Fruit fly (Drosophila melanogaster) whole organism, embryonic: ENCODE measurements around the gene MsrA.

ENCODE experiments used
- ATbp ChIP-seq: fragments of 200-800 bp; sonication (Bioruptor generic); optimal IDR thresholded peaks from 2 replicates; lab custom pipeline; 2017; ENCODE audit warnings: missing biosample characterization, mild to moderate bottlenecking, missing genetic modification characterization, missing genetic modification reagents
- Ada2b ChIP-seq: fragments of 200-800 bp; sonication (Bioruptor generic); IDR thresholded peaks from 2 replicates; pipeline ENCODE4 v1.3.6; 2022; ENCODE audit warnings: missing biosample characterization, missing genetic modification characterization
- Antp ChIP-seq: fragments of 200-800 bp; sonication (Bioruptor generic); optimal IDR thresholded peaks from 3 replicates; lab custom pipeline; 2016; ENCODE audit warnings: missing biosample characterization, missing genetic modification characterization
- BtbVII ChIP-seq: fragments of 200-800 bp; sonication (Bioruptor generic); optimal IDR thresholded peaks from 3 replicates; lab custom pipeline; 2017; ENCODE audit warnings: missing biosample characterization, mild to moderate bottlenecking, missing genetic modification characterization
- CG10274 ChIP-seq: fragments of 200-800 bp; sonication (Bioruptor generic); optimal IDR thresholded peaks from 3 replicates; lab custom pipeline; 2017; ENCODE audit warnings: missing biosample characterization, mild to moderate bottlenecking, missing genetic modification characterization
- CG11696 ChIP-seq: fragments of 200-800 bp; sonication (Bioruptor generic); IDR thresholded peaks from 2 replicates; pipeline ENCODE4 v1.3.6; 2022; ENCODE audit warnings: missing biosample characterization, missing genetic modification characterization
- CG14441 ChIP-seq: fragments of 200-800 bp; sonication (Bioruptor generic); IDR thresholded peaks from 2 replicates; pipeline ENCODE4 v1.3.6; 2022; ENCODE audit warnings: missing biosample characterization, missing genetic modification characterization
- CG14965 ChIP-seq: fragments of 200-800 bp; sonication (Bioruptor generic); optimal IDR thresholded peaks from 2 replicates; lab custom pipeline; 2016; ENCODE audit warnings: missing biosample characterization, missing genetic modification characterization, borderline replicate concordance
- CG15601 ChIP-seq: fragments of 200-800 bp; sonication (Bioruptor generic); optimal IDR thresholded peaks from 3 replicates; lab custom pipeline; 2019; ENCODE audit warnings: missing biosample characterization, mild to moderate bottlenecking, missing genetic modification characterization, moderate library complexity
- CG1832 ChIP-seq: fragments of 200-800 bp; sonication (Bioruptor generic); optimal IDR thresholded peaks from 2 replicates; lab custom pipeline; 2017; ENCODE audit warnings: missing biosample characterization, mild to moderate bottlenecking, missing genetic modification characterization, inconsistent platforms
- CG18599 ChIP-seq: fragments of 200-800 bp; sonication (Bioruptor generic); optimal IDR thresholded peaks from 3 replicates; lab custom pipeline; 2017; ENCODE audit warnings: missing biosample characterization, missing genetic modification characterization, mild to moderate bottlenecking, moderate library complexity, missing genetic modification reagents
- CG2199 ChIP-seq: fragments of 200-800 bp; sonication (Bioruptor generic); IDR thresholded peaks from 3 replicates; pipeline ENCODE4 v1.3.6; 2022; ENCODE audit warnings: missing biosample characterization, missing genetic modification characterization
- CG2678 ChIP-seq: fragments of 200-800 bp; sonication (Bioruptor generic); optimal IDR thresholded peaks from 3 replicates; lab custom pipeline; 2019; ENCODE audit warnings: missing biosample characterization, mild to moderate bottlenecking, missing genetic modification characterization, moderate library complexity
- CG3065 ChIP-seq: fragments of 200-800 bp; sonication (Bioruptor generic); optimal IDR thresholded peaks from 2 replicates; lab custom pipeline; 2016; ENCODE audit warnings: missing biosample characterization, missing genetic modification characterization
- CG32772 ChIP-seq: fragments of 200-800 bp; sonication (Bioruptor generic); IDR thresholded peaks from 2 replicates; pipeline ENCODE4 v1.3.6; 2022; ENCODE audit warnings: missing biosample characterization, missing genetic modification characterization
- CG34376 ChIP-seq: fragments of 200-800 bp; sonication (Bioruptor generic); optimal IDR thresholded peaks from 2 replicates; lab custom pipeline; 2018; ENCODE audit warnings: missing biosample characterization, mild to moderate bottlenecking, missing genetic modification characterization
- CG6254 ChIP-seq: fragments of 200-800 bp; sonication (Bioruptor generic); optimal IDR thresholded peaks from 3 replicates; lab custom pipeline; 2017; ENCODE audit warnings: mild to moderate bottlenecking, missing biosample characterization, missing genetic modification reagents, missing genetic modification characterization
- CG7987 ChIP-seq: fragments of 200-800 bp; sonication (Bioruptor generic); optimal IDR thresholded peaks from 2 replicates; lab custom pipeline; 2018; ENCODE audit warnings: missing biosample characterization, mild to moderate bottlenecking, missing genetic modification characterization, moderate library complexity
- CG8290 ChIP-seq, 3 experiments: fragments of 200-800 bp; sonication (Bioruptor generic); optimal IDR thresholded peaks; 2 replicates each; lab custom pipeline; 2016 to 2019; ENCODE audit warnings: missing biosample characterization in 3 of 3, missing genetic modification characterization in 3 of 3, mild to moderate bottlenecking in 2 of 3, moderate library complexity in 1 of 3
- D ChIP-seq, 2 experiments: fragments of 200-800 bp in 1 of 2; fragments of >200 bp in 1 of 2; sonication (Bioruptor generic) in 1 of 2; optimal IDR thresholded peaks; 2 replicates in 1 of 2; 3 replicates in 1 of 2; lab custom pipeline; 2017; ENCODE audit warnings: mild to moderate bottlenecking in 1 of 2, missing biosample characterization in 1 of 2, missing genetic modification characterization in 1 of 2, missing genetic modification reagents in 1 of 2
- Dad ChIP-seq: fragments of 200-800 bp; sonication (Bioruptor generic); optimal IDR thresholded peaks from 3 replicates; lab custom pipeline; 2016; ENCODE audit warnings: missing biosample characterization, missing genetic modification characterization
- Dek ChIP-seq: fragments of 200-800 bp; sonication (Bioruptor generic); optimal IDR thresholded peaks from 3 replicates; lab custom pipeline; 2019; ENCODE audit warnings: missing biosample characterization, mild to moderate bottlenecking, missing genetic modification characterization, moderate library complexity
- GATAe ChIP-seq: fragments of 200-800 bp; sonication (Bioruptor generic); conservative IDR thresholded peaks from 2 replicates; pipeline ENCODE4 v1.3.6; 2022; ENCODE audit warnings: missing biosample characterization, missing genetic modification characterization
- Med ChIP-seq: fragments of 200-800 bp; sonication (Bioruptor generic); peaks from one replicate; lab custom pipeline; 2016; ENCODE audit warnings: missing biosample characterization, missing genetic modification characterization, mild to moderate bottlenecking, inconsistent platforms, moderate library complexity
- Meics ChIP-seq: fragments of 200-800 bp; sonication (Bioruptor generic); optimal IDR thresholded peaks from 2 replicates; lab custom pipeline; 2017; ENCODE audit warnings: missing biosample characterization, mild to moderate bottlenecking, missing genetic modification characterization
- Neu2 ChIP-seq: fragments of 200-800 bp; sonication (Bioruptor generic); optimal IDR thresholded peaks from 3 replicates; lab custom pipeline; 2016; ENCODE audit warnings: missing biosample characterization, missing genetic modification characterization, borderline replicate concordance
- bigmax ChIP-seq: fragments of 200-800 bp; sonication (Bioruptor generic); optimal IDR thresholded peaks from 2 replicates; lab custom pipeline; 2018; ENCODE audit warnings: missing biosample characterization, mild to moderate bottlenecking, missing genetic modification characterization
- cwo ChIP-seq: fragments of 200-800 bp; sonication (Bioruptor generic); optimal IDR thresholded peaks from 3 replicates; lab custom pipeline; 2017; ENCODE audit warnings: missing biosample characterization, missing genetic modification characterization, mild to moderate bottlenecking, moderate library complexity, missing genetic modification reagents
- exex ChIP-seq: fragments of 200-800 bp; sonication (Bioruptor generic); optimal IDR thresholded peaks from 4 replicates; lab custom pipeline; 2018; ENCODE audit warnings: missing biosample characterization, mild to moderate bottlenecking, missing genetic modification characterization, moderate library complexity
- hkb ChIP-seq, 2 experiments: fragments of 200-800 bp in 1 of 2; fragments of >200 bp in 1 of 2; sonication (Bioruptor generic) in 1 of 2; IDR thresholded peaks in 1 of 2; optimal IDR thresholded peaks in 1 of 2; 2 replicates each; pipeline versions ENCODE4 v1.3.6 to Lab custom; 2017 to 2022; ENCODE audit warnings: missing biosample characterization in 1 of 2, missing genetic modification characterization in 1 of 2
- lab ChIP-seq: fragments of 200-800 bp; sonication (Bioruptor generic); optimal IDR thresholded peaks from 3 replicates; lab custom pipeline; 2017; ENCODE audit warnings: missing biosample characterization, missing genetic modification characterization, mild to moderate bottlenecking, moderate library complexity, missing genetic modification reagents
- lola ChIP-seq, 3 experiments: fragments of >200 bp in 2 of 3; fragments of 200-800 bp in 1 of 3; sonication (Bioruptor generic) in 1 of 3; optimal IDR thresholded peaks; 2 replicates each; lab custom pipeline; 2017 to 2019; ENCODE audit warnings: missing biosample characterization in 3 of 3, missing genetic modification characterization in 3 of 3, mild to moderate bottlenecking in 1 of 3, moderate library complexity in 1 of 3
- mirr ChIP-seq: fragments of 200-800 bp; sonication (Bioruptor generic); optimal IDR thresholded peaks from 3 replicates; lab custom pipeline; 2018; ENCODE audit warnings: missing biosample characterization, mild to moderate bottlenecking, missing genetic modification characterization
- nau ChIP-seq: fragments of 200-800 bp; sonication (Bioruptor generic); optimal IDR thresholded peaks from 3 replicates; lab custom pipeline; 2017; ENCODE audit warnings: missing biosample characterization, mild to moderate bottlenecking, missing genetic modification characterization, missing genetic modification reagents
- onecut ChIP-seq: fragments of 200-800 bp; sonication (Bioruptor generic); IDR thresholded peaks from 2 replicates; pipeline ENCODE4 v1.3.6; 2022; ENCODE audit warnings: missing biosample characterization, missing genetic modification characterization
- sens ChIP-seq: fragments of 200-800 bp; sonication (Bioruptor generic); peaks from one replicate; lab custom pipeline; 2016; ENCODE audit warnings: missing biosample characterization, missing genetic modification characterization
- sim ChIP-seq: fragments of 200-800 bp; sonication (Bioruptor generic); IDR thresholded peaks from 2 replicates; pipeline ENCODE4 v1.3.6; 2022; ENCODE audit warnings: missing biosample characterization, missing genetic modification characterization
- stc ChIP-seq: fragments of 200-800 bp; sonication (Bioruptor generic); IDR thresholded peaks from 2 replicates; pipeline ENCODE4 v1.3.6; 2022; ENCODE audit warnings: missing biosample characterization, missing genetic modification characterization
- sug ChIP-seq: fragments of 200-800 bp; optimal IDR thresholded peaks from 2 replicates; lab custom pipeline; 2019; ENCODE audit warnings: missing biosample characterization, mild to moderate bottlenecking, missing genetic modification characterization, moderate library complexity
- toy ChIP-seq: fragments of 200-800 bp; sonication (Bioruptor generic); IDR thresholded peaks from 2 replicates; pipeline ENCODE4 v1.3.6; 2022; ENCODE audit warnings: missing biosample characterization, missing genetic modification characterization

The MsrA gene

dm6 chr3L:15518344-15518743, 7.5 kb downstream of the MsrA start:
- TF ChIP-seq CG14441 (GFP tag; lab: Robert Waterston, UW) (no peak), CG1832 (GFP tag; lab: Kevin White, UChicago) (no peak), CG2199 (0 out of 3 replicates have a peak, but pooled peaks have one; percentile 56), CG34376 (peak; percentile 12), GATAe (GFP tag; lab: Robert Waterston, UW) (peak; percentile 42), lab (peak; percentile 4), sug (peak; percentile 3), Med (GFP tag; lab: Kevin White, UChicago) (peak; percentile 29), mirr (GFP tag; lab: Kevin White, UChicago) (peak; percentile 63), exex (tag; lab: Kevin White, UChicago) (peak; percentile 76), CG15601 (tag; lab: Kevin White, UChicago) (peak; percentile 32), CG8290 (GFP tag; optimal IDR thresholded peaks at IDR 0.05; lab: Kevin White, UChicago) (no peak), CG8290 (tag; optimal IDR thresholded peaks at IDR 0.05; lab: Kevin White, UChicago) (peak in 1 of 2 experiments; percentile 17), stc (0 out of 2 replicates have a peak, but pooled peaks have one; percentile 19), D (optimal IDR thresholded peaks at IDR 0.05; lab: Kevin White, UChicago) (no peak), D (GFP tag; optimal IDR thresholded peaks at IDR 0.05; lab: Kevin White, UChicago) (no peak), Antp (no peak)

dm6 chr3L:15519492-15519891, 8.6 kb downstream of the MsrA start, which contains the start of gene mex1:
mex1 (minus strand) TSS chr3L:15519592.
- TF ChIP-seq ATbp (no peak), cwo (GFP tag; lab: Kevin White, UChicago) (peak; percentile 30), CG18599 (GFP tag; lab: Kevin White, UChicago) (peak; percentile 9), Meics (GFP tag; lab: Kevin White, UChicago) (peak; percentile 46)

- TF ChIP-seq CG3065 (GFP tag; lab: Kevin White, UChicago) (no peak), sens (peak; percentile 57), hkb (optimal IDR thresholded peaks at IDR 0.05; lab: Kevin White, UChicago) (no peak), hkb (GFP tag; IDR thresholded peaks at IDR 0.05; lab: Robert Waterston, UW) (no peak), toy (GFP tag; lab: Robert Waterston, UW) (no peak), Dad (GFP tag; lab: Kevin White, UChicago) (no peak), Ada2b (no peak), BtbVII (GFP tag; lab: Kevin White, UChicago) (peak; percentile 22), CG7987 (GFP tag; lab: Kevin White, UChicago) (no peak), CG34376 (peak; percentile 62), Meics (GFP tag; lab: Kevin White, UChicago) (peak; percentile 10), exex (tag; lab: Kevin White, UChicago) (peak; percentile 94), sug (peak; percentile 54), CG10274 (GFP tag; lab: Kevin White, UChicago) (no peak), lola (GFP tag; optimal IDR thresholded peaks at IDR 0.05; lab: Kevin White, UChicago) (no peak), CG32772 (no peak), bigmax (GFP tag; lab: Kevin White, UChicago) (peak; percentile 74), onecut (no peak), CG2678 (tag; lab: Kevin White, UChicago) (peak; percentile 66)
Measured at dm6 chr3L:15519920-15520319, 9.1 kb downstream of the MsrA start.

- TF ChIP-seq sim (GFP tag; lab: Robert Waterston, UW), result no peak
- TF ChIP-seq CG14965 (GFP tag; lab: Kevin White, UChicago), result no peak
- TF ChIP-seq CG1832 (GFP tag; lab: Kevin White, UChicago), result no peak
- TF ChIP-seq CG6254 (GFP tag; lab: Kevin White, UChicago), result no peak
- no peak for TF ChIP-seq Neu2 (GFP tag; lab: Kevin White, UChicago)
- no peak for TF ChIP-seq nau (GFP tag; lab: Kevin White, UChicago)
- no peak for TF ChIP-seq CG11696 (GFP tag; lab: Robert Waterston, UW)
- no peak for TF ChIP-seq hkb (optimal IDR thresholded peaks at IDR 0.05; lab: Kevin White, UChicago)
- no peak for TF ChIP-seq hkb (GFP tag; IDR thresholded peaks at IDR 0.05; lab: Robert Waterston, UW)
- TF ChIP-seq lola (GFP tag; optimal IDR thresholded peaks at IDR 0.05; lab: Kevin White, UChicago), result no peak
- TF ChIP-seq Dek, result no peak
- TF ChIP-seq, all 482 proteins: peak for 0
Measured at dm6 chr3L:15520320-15520719, 9.5 kb downstream of the MsrA start, which contains the start of gene yellow-k. yellow-k (plus strand) TSS chr3L:15520620.
